Worm (Caenorhabditis elegans): ENCODE results near the gene clec-229.

DNA sequence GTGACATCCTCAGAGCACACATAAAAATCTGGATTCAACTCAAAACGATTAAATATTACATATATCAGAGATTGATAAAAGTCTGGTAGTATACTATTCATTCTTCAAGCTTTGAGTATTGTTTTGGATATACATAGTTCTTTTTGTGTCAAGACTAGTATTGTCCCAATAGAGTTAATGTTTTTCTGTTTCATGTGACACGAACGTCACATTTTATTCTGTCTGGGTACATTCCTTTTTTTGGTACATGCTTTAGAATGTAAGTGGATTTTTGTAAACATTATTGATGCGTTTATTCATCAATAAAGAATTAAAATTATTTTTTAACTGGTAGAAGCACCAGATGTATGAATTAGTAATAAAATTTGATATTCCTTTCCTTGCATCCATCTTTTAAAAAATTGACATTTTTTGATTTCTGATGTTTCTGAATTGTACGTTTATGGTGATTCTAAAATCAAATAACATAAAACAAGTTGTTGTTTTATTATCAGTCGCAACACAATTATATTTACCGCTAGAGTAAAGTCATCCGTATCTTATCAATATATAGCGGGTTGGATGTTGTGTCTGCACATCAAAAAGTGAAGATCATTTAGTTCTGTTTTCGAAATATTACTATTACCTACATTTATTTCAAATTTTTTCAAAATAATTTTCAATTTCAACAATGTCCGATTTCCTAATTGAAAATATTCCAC, 25.3 kb downstream of the clec-229 start, which contains the start of the genes srt-22 and nhr-246:
- no peak for TF ChIP-seq him-1 (tag; optimal IDR thresholded peaks at IDR 0.05)
- TF ChIP-seq dao-5 (tag; optimal IDR thresholded peaks at IDR 0.05): no peak

All from whole organism, L4/young adult.